Fruit fly (Drosophila melanogaster): ENCODE results near the gene Hsp83.

DNA sequence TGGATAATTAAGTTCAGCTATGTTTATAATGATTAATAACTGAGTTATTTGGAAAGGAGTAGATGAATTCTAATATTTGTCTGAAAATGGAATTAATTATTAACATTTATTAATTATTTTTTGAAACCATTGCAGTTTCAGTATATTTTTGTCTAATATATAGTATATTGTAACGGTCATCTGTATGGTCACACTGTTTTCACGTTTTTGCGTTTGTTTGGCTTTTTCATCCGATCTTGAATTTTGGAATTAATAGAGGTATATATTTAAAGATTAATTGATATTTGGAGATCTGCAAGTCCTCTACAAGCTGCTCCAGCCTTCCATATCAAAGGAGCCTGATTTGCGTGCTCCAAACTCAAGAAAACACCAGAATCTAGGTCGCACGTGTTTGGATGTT, 23.7 kb upstream of the Hsp83 start, which contains the start of the genes CG32278 and CG32281:
- TF ChIP-seq CTCF (optimal IDR thresholded peaks at IDR 0.05) (no peak), CG8478 (optimal IDR thresholded peaks at IDR 0.05) (no peak)
